Fruit fly (Drosophila melanogaster) whole organism: ENCODE results near the gene CG8861.

ENCODE experiments used
- CG8478 ChIP-seq: fragments of >200 bp; optimal IDR thresholded peaks from 2 replicates; lab custom pipeline; 2018; ENCODE audit warnings: inconsistent platforms
- pan ChIP-seq: fragments of >200 bp; optimal IDR thresholded peaks from 2 replicates; lab custom pipeline; 2017
- usp ChIP-seq: fragments of >200 bp; optimal IDR thresholded peaks from 2 replicates; lab custom pipeline; 2017; ENCODE audit warnings: missing biosample characterization, missing genetic modification characterization, mixed read lengths

- TF ChIP-seq CG8478 (lab: Kevin White, UChicago) (no peak), usp (no peak), pan (lab: Kevin White, UChicago) (no peak)
These were observed 9.3 kb upstream of the CG8861 start for dm6 chr3R:9337402-9338254.
